Worm (Caenorhabditis elegans): ENCODE results near the gene rpb-8.

Gene rpb-8

DNA sequence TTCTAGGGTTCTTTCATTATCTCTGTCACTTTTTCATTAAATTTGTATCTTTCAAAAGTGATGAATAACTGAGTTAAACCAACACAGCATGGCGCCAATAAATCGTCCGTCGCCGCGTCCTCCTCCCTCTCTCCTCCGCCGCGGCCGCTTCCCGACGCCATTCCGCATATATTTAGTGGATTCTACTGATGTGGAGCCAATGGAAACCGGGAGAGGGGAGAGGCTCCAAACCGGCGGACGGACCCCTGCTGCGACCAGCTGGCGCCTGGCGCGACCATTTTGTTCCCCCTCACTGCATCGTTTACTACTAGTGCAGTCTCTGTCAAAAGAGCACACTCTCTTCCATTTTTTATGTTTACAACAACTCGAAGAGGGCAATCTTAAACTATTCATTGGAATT lies 33.4 kb upstream of the rpb-8 start:
- TF ChIP-seq egrh-3 (GFP tag; IDR thresholded peaks at IDR 0.05) (peak; percentile 69; the same call in 1 of the 2 replicates), atf-7 (tag; optimal IDR thresholded peaks at IDR 0.05) (no peak), dox-1 (GFP tag; IDR thresholded peaks at IDR 0.05) (no peak), somi-1 (GFP tag; optimal IDR thresholded peaks at IDR 0.05) (no peak), bed-2 (GFP tag; IDR thresholded peaks at IDR 0.05) (no peak), aptf-2 (GFP tag; conservative IDR thresholded peaks at IDR 0.05) (no peak), lsy-27 (tag; optimal IDR thresholded peaks at IDR 0.05; ENCODE audit: borderline replicate concordance, insufficient read depth) (no peak), mes-4 (tag; optimal IDR thresholded peaks at IDR 0.05) (no peak), hmg-1.2 (GFP tag; IDR thresholded peaks at IDR 0.05) (no peak), mcd-1 (GFP tag; IDR thresholded peaks at IDR 0.05) (no peak), zfh-2 (GFP tag; conservative IDR thresholded peaks at IDR 0.05) (peak; percentile 91), fkh-3 (tag; optimal IDR thresholded peaks at IDR 0.05) (no peak), F52B5.7 (tag; optimal IDR thresholded peaks at IDR 0.05) (no peak)

DNA sequence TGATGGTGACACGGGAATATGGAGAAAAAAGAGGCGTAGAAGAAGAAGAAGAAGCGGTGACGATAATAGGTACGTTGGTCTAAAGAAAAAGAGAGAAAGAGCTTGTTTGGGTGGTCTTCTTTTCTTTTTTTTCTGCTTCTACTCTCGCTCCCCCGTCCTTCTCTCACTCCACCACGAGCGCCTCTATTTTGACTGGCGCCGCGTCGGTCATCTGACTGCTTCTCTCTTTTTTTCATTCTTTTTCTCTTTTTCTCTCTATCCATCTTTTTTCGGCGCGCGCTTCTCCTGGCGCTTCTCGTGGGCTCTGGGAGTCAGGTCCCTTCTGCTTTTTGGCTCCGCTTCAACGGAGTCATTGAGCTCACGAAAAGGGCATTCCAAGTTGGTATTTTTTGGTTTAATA lies 32.5 kb upstream of the rpb-8 start:
- TF ChIP-seq pbrm-1 (GFP tag; IDR thresholded peaks at IDR 0.05) (no peak), F55B11.4 (tag; optimal IDR thresholded peaks at IDR 0.05; ENCODE audit: borderline replicate concordance, insufficient read depth) (no peak), K11D2.4 (GFP tag; IDR thresholded peaks at IDR 0.05) (0 out of 2 replicates have a peak, but pooled peaks have one; percentile 63), efl-1 (GFP tag; optimal IDR thresholded peaks at IDR 0.05) (no peak), attf-5 (GFP tag; optimal IDR thresholded peaks at IDR 0.05) (peak; percentile 13), Y67H2A.10 (GFP tag; conservative IDR thresholded peaks at IDR 0.05) (no peak), nfyb-1 (GFP tag; IDR thresholded peaks at IDR 0.05) (no peak), cebp-1 (GFP tag; IDR thresholded peaks at IDR 0.05) (no peak), cebp-1 (tag; optimal IDR thresholded peaks at IDR 0.05) (peak; percentile 37), xnd-1 (tag; optimal IDR thresholded peaks at IDR 0.05) (no peak), D2030.7 (GFP tag; IDR thresholded peaks at IDR 0.05) (no peak), K12H6.12 (tag; optimal IDR thresholded peaks at IDR 0.05) (peak; percentile 29), zfh-2 (GFP tag; conservative IDR thresholded peaks at IDR 0.05) (peak; percentile 88), snpc-4 (GFP tag; optimal IDR thresholded peaks at IDR 0.05) (no peak), snpc-4 (tag; optimal IDR thresholded peaks at IDR 0.05) (no peak), atf-7 (tag; optimal IDR thresholded peaks at IDR 0.05) (no peak), Y95B8A.8 (GFP tag; IDR thresholded peaks at IDR 0.05) (no peak), F37B4.10 (GFP tag; IDR thresholded peaks at IDR 0.05) (no peak), B0336.3 (GFP tag; IDR thresholded peaks at IDR 0.05) (no peak), nhr-27 (tag; optimal IDR thresholded peaks at IDR 0.05) (no peak), madf-8 (GFP tag; conservative IDR thresholded peaks at IDR 0.05) (no peak), F23B12.7 (tag; optimal IDR thresholded peaks at IDR 0.05; ENCODE audit: insufficient read depth) (peak; percentile 13)

DNA sequence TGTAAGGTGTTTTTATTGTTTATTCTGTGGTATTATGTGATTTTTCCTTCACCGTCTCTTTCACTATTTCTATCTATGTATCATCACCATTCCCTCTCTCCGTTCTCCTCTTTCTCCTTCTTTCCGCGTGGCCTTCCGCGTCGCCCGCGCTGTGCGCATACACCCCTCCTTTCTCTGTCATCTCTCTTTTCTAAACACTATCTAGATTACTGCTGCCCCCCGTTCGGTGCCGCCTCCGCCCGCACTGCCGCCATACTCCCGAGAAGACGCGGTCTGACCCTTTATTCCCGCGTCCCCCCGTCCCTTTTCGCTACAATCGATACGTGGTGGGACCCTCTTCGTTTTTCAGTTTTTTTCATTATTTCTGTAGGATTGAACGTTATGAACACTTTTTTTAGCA lies 30.8 kb upstream of the rpb-8 start:
- TF ChIP-seq madf-6 (GFP tag; IDR thresholded peaks at IDR 0.05) = peak; percentile 50; the same call in 1 of the 2 replicates
- no peak for TF ChIP-seq lin-54 (GFP tag; optimal IDR thresholded peaks at IDR 0.05)
- TF ChIP-seq efl-1 (GFP tag; optimal IDR thresholded peaks at IDR 0.05) = peak; percentile 48
- no peak for TF ChIP-seq T26A5.8 (tag; optimal IDR thresholded peaks at IDR 0.05)
- peak; percentile 52; the same call in 1 of the 2 replicates for TF ChIP-seq hmg-1.2 (GFP tag; IDR thresholded peaks at IDR 0.05)
- TF ChIP-seq F52B5.7 (tag; optimal IDR thresholded peaks at IDR 0.05) = no peak
- no peak for TF ChIP-seq nhr-90 (tag; optimal IDR thresholded peaks at IDR 0.05)
- peak; percentile 63; the same call in 1 of the 2 replicates for TF ChIP-seq egrh-3 (GFP tag; IDR thresholded peaks at IDR 0.05)
- TF ChIP-seq D2030.7 (GFP tag; IDR thresholded peaks at IDR 0.05) = peak; percentile 25; the same call in 1 of the 2 replicates
- TF ChIP-seq zfh-2 (GFP tag; conservative IDR thresholded peaks at IDR 0.05) = peak; percentile 90

Measured in whole organism, young adult.